Fruit fly (Drosophila melanogaster) whole organism, embryonic: Measurements from ENCODE around the gene neur.
A peak's percentile ranks its signal among the peaks of the same experiment; 100 is the strongest.

ENCODE experiments used
- Atf6 ChIP-seq: fragments of 200-800 bp; sonication (Bioruptor generic); IDR thresholded peaks from 2 replicates; pipeline ENCODE4 v1.3.6; 2022; ENCODE audit warnings: missing biosample characterization, missing genetic modification characterization
- CG10267 ChIP-seq: fragments of 200-800 bp; sonication (Bioruptor generic); optimal IDR thresholded peaks from 2 replicates; lab custom pipeline; 2018; ENCODE audit warnings: missing biosample characterization, mild to moderate bottlenecking, missing genetic modification characterization, moderate library complexity
- CG10366 ChIP-seq: fragments of 200-800 bp; sonication (Bioruptor generic); IDR thresholded peaks from 2 replicates; pipeline ENCODE4 v1.3.6; 2022; ENCODE audit warnings: missing biosample characterization, missing genetic modification characterization
- CG11093 ChIP-seq: fragments of 200-800 bp; sonication (Bioruptor generic); IDR thresholded peaks from 3 replicates; pipeline ENCODE4 v1.3.6; 2022; ENCODE audit warnings: missing biosample characterization, missing genetic modification characterization
- CG12155 ChIP-seq: fragments of 200-800 bp; sonication (Bioruptor generic); optimal IDR thresholded peaks from 3 replicates; lab custom pipeline; 2016; ENCODE audit warnings: missing biosample characterization, missing genetic modification characterization
- CG12942 ChIP-seq: fragments of 200-800 bp; sonication (Bioruptor generic); optimal IDR thresholded peaks from 3 replicates; lab custom pipeline; 2016; ENCODE audit warnings: missing biosample characterization, missing genetic modification characterization
- CG13123 ChIP-seq: fragments of 200-800 bp; sonication (Bioruptor generic); optimal IDR thresholded peaks from 2 replicates; lab custom pipeline; 2016; ENCODE audit warnings: missing biosample characterization, missing genetic modification characterization
- CG13287 ChIP-seq: fragments of 200-800 bp; sonication (Bioruptor generic); IDR thresholded peaks from 2 replicates; pipeline ENCODE4 v1.3.6; 2022; ENCODE audit warnings: missing biosample characterization, missing genetic modification characterization; ENCODE audit not compliant: partially characterized antibody
- CG13894 ChIP-seq: fragments of 200-800 bp; sonication (Bioruptor generic); optimal IDR thresholded peaks from 3 replicates; lab custom pipeline; 2018; ENCODE audit warnings: missing biosample characterization, mild to moderate bottlenecking, missing genetic modification characterization, moderate library complexity
- CG1603 ChIP-seq: fragments of 200-800 bp; sonication (Bioruptor generic); optimal IDR thresholded peaks from 2 replicates; lab custom pipeline; 2019; ENCODE audit warnings: missing biosample characterization, mild to moderate bottlenecking, missing genetic modification characterization, moderate library complexity
- CG2120 ChIP-seq: fragments of 200-800 bp; sonication (Bioruptor generic); optimal IDR thresholded peaks from 3 replicates; lab custom pipeline; 2016; ENCODE audit warnings: missing biosample characterization, missing genetic modification characterization
- CG2129 ChIP-seq: fragments of 200-800 bp; sonication (Bioruptor generic); IDR thresholded peaks from 2 replicates; pipeline ENCODE4 v1.3.6; 2022; ENCODE audit warnings: missing biosample characterization, missing genetic modification characterization; ENCODE audit not compliant: partially characterized antibody
- CG32772 ChIP-seq: fragments of 200-800 bp; sonication (Bioruptor generic); IDR thresholded peaks from 2 replicates; pipeline ENCODE4 v1.3.6; 2022; ENCODE audit warnings: missing biosample characterization, missing genetic modification characterization
- CG33557 ChIP-seq: fragments of 200-800 bp; sonication (Bioruptor generic); optimal IDR thresholded peaks from 2 replicates; lab custom pipeline; 2019; ENCODE audit warnings: missing biosample characterization, mild to moderate bottlenecking, missing genetic modification characterization, moderate library complexity
- CG3726 ChIP-seq: fragments of 200-800 bp; sonication (Bioruptor generic); IDR thresholded peaks from 3 replicates; pipeline ENCODE4, ENCODE4 v1.3.6; 2022; ENCODE audit warnings: missing biosample characterization, missing genetic modification characterization
- CG42726 ChIP-seq: fragments of 200-800 bp; sonication (Bioruptor generic); IDR thresholded peaks from 2 replicates; pipeline ENCODE4 v1.3.6; 2022; ENCODE audit warnings: missing biosample characterization, missing genetic modification characterization; ENCODE audit not compliant: partially characterized antibody
- CG4707 ChIP-seq: fragments of 200-800 bp; sonication (Bioruptor generic); optimal IDR thresholded peaks from 2 replicates; lab custom pipeline; 2018; ENCODE audit warnings: missing biosample characterization, mild to moderate bottlenecking, missing genetic modification characterization, moderate library complexity
- CG4820 ChIP-seq: fragments of 200-800 bp; sonication (Bioruptor generic); optimal IDR thresholded peaks from 3 replicates; lab custom pipeline; 2016; ENCODE audit warnings: missing biosample characterization, missing genetic modification characterization
- CG5953 ChIP-seq: fragments of 200-800 bp; sonication (Bioruptor generic); IDR thresholded peaks from 2 replicates; pipeline ENCODE4 v1.3.6; 2022; ENCODE audit warnings: missing biosample characterization, missing genetic modification characterization
- CG6654 ChIP-seq: fragments of 200-800 bp; sonication (Bioruptor generic); optimal IDR thresholded peaks from 2 replicates; lab custom pipeline; 2017; ENCODE audit warnings: missing biosample characterization, mild to moderate bottlenecking, missing genetic modification characterization
- CG6765 ChIP-seq: fragments of 200-800 bp; sonication (Bioruptor generic); optimal IDR thresholded peaks from 3 replicates; lab custom pipeline; 2017; ENCODE audit warnings: missing biosample characterization, mild to moderate bottlenecking, missing genetic modification characterization
- CG6813 ChIP-seq: fragments of 200-800 bp; sonication (Bioruptor generic); optimal IDR thresholded peaks from 2 replicates; lab custom pipeline; 2017; ENCODE audit warnings: missing biosample characterization, missing genetic modification characterization, mild to moderate bottlenecking, moderate library complexity, missing genetic modification reagents
- CG7963 ChIP-seq: fragments of 200-800 bp; sonication (Bioruptor generic); IDR thresholded peaks from 3 replicates; pipeline ENCODE4 v1.3.6; 2022; ENCODE audit warnings: missing biosample characterization, missing genetic modification characterization; ENCODE audit not compliant: partially characterized antibody
- CG9727 ChIP-seq: fragments of 200-800 bp; sonication (Bioruptor generic); optimal IDR thresholded peaks from 3 replicates; lab custom pipeline; 2017; ENCODE audit warnings: missing biosample characterization, mild to moderate bottlenecking, missing genetic modification characterization
- D19A ChIP-seq: fragments of 200-800 bp; optimal IDR thresholded peaks from 3 replicates; lab custom pipeline; 2019; ENCODE audit warnings: missing biosample characterization, mild to moderate bottlenecking, missing genetic modification characterization, moderate library complexity
- Dad ChIP-seq: fragments of 200-800 bp; sonication (Bioruptor generic); optimal IDR thresholded peaks from 3 replicates; lab custom pipeline; 2016; ENCODE audit warnings: missing biosample characterization, missing genetic modification characterization
- HLH3B ChIP-seq: fragments of 200-800 bp; sonication (Bioruptor generic); IDR thresholded peaks from 2 replicates; pipeline ENCODE4 v1.3.6; 2022; ENCODE audit warnings: missing biosample characterization, missing genetic modification characterization
- Hr51 ChIP-seq, 2 experiments: fragments of 200-800 bp; sonication (Bioruptor generic); optimal IDR thresholded peaks; 2 replicates in 1 of 2; 3 replicates in 1 of 2; lab custom pipeline; 2016 to 2018; ENCODE audit warnings: missing biosample characterization in 2 of 2, missing genetic modification characterization in 2 of 2, mild to moderate bottlenecking in 1 of 2, moderate library complexity in 1 of 2
- Jarid2 ChIP-seq: fragments of 200-800 bp; sonication (Bioruptor generic); optimal IDR thresholded peaks from 3 replicates; lab custom pipeline; 2017; ENCODE audit warnings: mild to moderate bottlenecking, missing biosample characterization, missing genetic modification reagents, missing genetic modification characterization
- MESR4 ChIP-seq: fragments of 200-800 bp; sonication (Bioruptor generic); optimal IDR thresholded peaks from 2 replicates; lab custom pipeline; 2018; ENCODE audit warnings: missing biosample characterization, mild to moderate bottlenecking, missing genetic modification characterization, moderate library complexity
- Vsx1 ChIP-seq: fragments of 200-800 bp; sonication (Bioruptor generic); optimal IDR thresholded peaks from 2 replicates; lab custom pipeline; 2017; ENCODE audit warnings: missing biosample characterization, mild to moderate bottlenecking, missing genetic modification characterization, missing genetic modification reagents
- ab ChIP-seq: fragments of 200-800 bp; sonication (Bioruptor generic); optimal IDR thresholded peaks from 2 replicates; lab custom pipeline; 2016; ENCODE audit warnings: missing biosample characterization, missing genetic modification characterization
- al ChIP-seq: fragments of 200-800 bp; sonication (Bioruptor generic); IDR thresholded peaks from 2 replicates; pipeline ENCODE4 v1.3.6; 2022; ENCODE audit warnings: missing biosample characterization, missing genetic modification characterization
- bab2 ChIP-seq: fragments of 200-800 bp; sonication (Bioruptor generic); optimal IDR thresholded peaks from 2 replicates; lab custom pipeline; 2016; ENCODE audit warnings: missing biosample characterization, missing genetic modification characterization
- bbx ChIP-seq: fragments of 200-800 bp; sonication (Bioruptor generic); IDR thresholded peaks from 2 replicates; pipeline ENCODE4 v1.3.6; 2022; ENCODE audit warnings: missing biosample characterization, missing genetic modification characterization; ENCODE audit not compliant: partially characterized antibody
- cas ChIP-seq: fragments of 200-800 bp; sonication (Bioruptor generic); IDR thresholded peaks from 2 replicates; pipeline ENCODE4 v1.3.6; 2022; ENCODE audit warnings: missing biosample characterization, missing genetic modification characterization
- cato ChIP-seq: fragments of 200-800 bp; sonication (Bioruptor generic); optimal IDR thresholded peaks from 2 replicates; lab custom pipeline; 2016; ENCODE audit warnings: missing biosample characterization, missing genetic modification characterization, borderline replicate concordance
- chinmo ChIP-seq: fragments of 200-800 bp; sonication (Bioruptor generic); IDR thresholded peaks from 4 replicates; pipeline ENCODE4 v1.3.6; 2022; ENCODE audit warnings: missing biosample characterization, missing genetic modification characterization; ENCODE audit not compliant: partially characterized antibody
- croc ChIP-seq: fragments of 200-800 bp; sonication (Bioruptor generic); conservative IDR thresholded peaks from 3 replicates; pipeline ENCODE4 v1.3.6; 2022; ENCODE audit warnings: missing biosample characterization, missing genetic modification characterization
- crol ChIP-seq: fragments of 200-800 bp; sonication (Bioruptor generic); IDR thresholded peaks from 2 replicates; pipeline ENCODE4 v1.3.6; 2022; ENCODE audit warnings: missing biosample characterization, missing genetic modification characterization
- ems ChIP-seq: fragments of 200-800 bp; sonication (Bioruptor generic); optimal IDR thresholded peaks from 3 replicates; lab custom pipeline; 2016; ENCODE audit warnings: missing biosample characterization, missing genetic modification characterization
- eve ChIP-seq, 2 experiments: fragments of >200 bp; optimal IDR thresholded peaks; 2 replicates each; lab custom pipeline; 2017; ENCODE audit warnings: missing biosample characterization in 2 of 2, missing genetic modification characterization in 2 of 2
- hth ChIP-seq: fragments of >200 bp; optimal IDR thresholded peaks from 2 replicates; lab custom pipeline; 2017; ENCODE audit warnings: inconsistent platforms
- ind ChIP-seq: fragments of 200-800 bp; sonication (Bioruptor generic); optimal IDR thresholded peaks from 3 replicates; lab custom pipeline; 2016; ENCODE audit warnings: missing biosample characterization, missing genetic modification characterization
- jigr1 ChIP-seq: fragments of 200-800 bp; sonication (Bioruptor generic); IDR thresholded peaks from 3 replicates; pipeline ENCODE4 v1.3.6; 2022; ENCODE audit warnings: missing biosample characterization, missing genetic modification characterization
- jing ChIP-seq: fragments of 200-800 bp; sonication (Bioruptor generic); optimal IDR thresholded peaks from 2 replicates; lab custom pipeline; 2018; ENCODE audit warnings: missing biosample characterization, mild to moderate bottlenecking, missing genetic modification characterization
- mld ChIP-seq: fragments of 200-800 bp; sonication (Bioruptor generic); IDR thresholded peaks from 3 replicates; pipeline ENCODE4 v1.3.6; 2022; ENCODE audit warnings: missing biosample characterization, missing genetic modification characterization; ENCODE audit not compliant: partially characterized antibody
- peb ChIP-seq: fragments of 200-800 bp; sonication (Bioruptor generic); IDR thresholded peaks from 2 replicates; pipeline ENCODE4 v1.3.6; 2022; ENCODE audit warnings: missing biosample characterization, missing genetic modification characterization
- sug ChIP-seq: fragments of 200-800 bp; optimal IDR thresholded peaks from 2 replicates; lab custom pipeline; 2019; ENCODE audit warnings: missing biosample characterization, mild to moderate bottlenecking, missing genetic modification characterization, moderate library complexity
- toy ChIP-seq: fragments of 200-800 bp; sonication (Bioruptor generic); IDR thresholded peaks from 2 replicates; pipeline ENCODE4 v1.3.6; 2022; ENCODE audit warnings: missing biosample characterization, missing genetic modification characterization
- wor ChIP-seq: fragments of 200-800 bp; sonication (Bioruptor generic); IDR thresholded peaks from 2 replicates; pipeline ENCODE4 v1.3.6; 2022; ENCODE audit warnings: missing biosample characterization, missing genetic modification characterization

The neur gene

dm6 chr3R:8978768-8979167 is 60.5 kb downstream of the neur start (continued):
- TF ChIP-seq chinmo (GFP tag; lab: Robert Waterston, UW) (no peak), CG32772 (GFP tag; lab: Robert Waterston, UW) (peak; percentile 16; the same call in 1 of the 2 replicates), mld (no peak), peb (GFP tag; lab: Robert Waterston, UW) (no peak), CG12155 (GFP tag; lab: Kevin White, UChicago) (no peak), ems (GFP tag; lab: Kevin White, UChicago) (no peak), CG4820 (GFP tag; lab: Kevin White, UChicago) (no peak), CG6765 (GFP tag; lab: Kevin White, UChicago) (no peak), CG13287 (no peak), Hr51 (GFP tag; optimal IDR thresholded peaks at IDR 0.05; lab: Kevin White, UChicago) (peak in 1 of 2 experiments; percentile 44), CG7963 (GFP tag; lab: Robert Waterston, UW) (no peak), bab2 (GFP tag; lab: Kevin White, UChicago) (no peak), sug (no peak), crol (GFP tag; lab: Robert Waterston, UW) (no peak), toy (GFP tag; lab: Robert Waterston, UW) (no peak), D19A (tag; lab: Kevin White, UChicago) (peak; percentile 82), CG42726 (GFP tag; lab: Robert Waterston, UW) (no peak), al (GFP tag; lab: Robert Waterston, UW) (no peak), CG3726 (GFP tag; lab: Robert Waterston, UW) (no peak), bbx (GFP tag; lab: Robert Waterston, UW) (no peak), ab (no peak), croc (GFP tag; lab: Robert Waterston, UW) (peak; percentile 19; the same call in 1 of the 3 replicates), eve (GFP tag; optimal IDR thresholded peaks at IDR 0.05; lab: Kevin White, UChicago) (peak in 1 of 2 experiments; percentile 20), CG11093 (0 out of 3 replicates have a peak, but pooled peaks have one; percentile 50), ind (no peak), CG10267 (tag; lab: Kevin White, UChicago) (peak; percentile 35), CG13123 (GFP tag; lab: Kevin White, UChicago) (peak; percentile 8), Atf6 (GFP tag; lab: Robert Waterston, UW) (no peak), cato (GFP tag; lab: Kevin White, UChicago) (no peak), Jarid2 (GFP tag; lab: Kevin White, UChicago) (no peak), CG10366 (GFP tag; lab: Robert Waterston, UW) (peak; percentile 49; the same call in 1 of the 2 replicates), jing (GFP tag; lab: Kevin White, UChicago) (no peak), hth (lab: Kevin White, UChicago) (no peak), Vsx1 (GFP tag; lab: Kevin White, UChicago) (no peak), CG1603 (no peak), HLH3B (GFP tag; lab: Robert Waterston, UW) (peak; percentile 71), CG2120 (GFP tag; lab: Kevin White, UChicago) (no peak), CG6813 (GFP tag; lab: Kevin White, UChicago) (no peak), cas (GFP tag; lab: Robert Waterston, UW) (no peak), CG33557 (no peak), CG2129 (GFP tag; lab: Robert Waterston, UW) (no peak), CG6654 (GFP tag; lab: Kevin White, UChicago) (no peak), CG9727 (GFP tag; lab: Kevin White, UChicago) (no peak), MESR4 (GFP tag; lab: Kevin White, UChicago) (no peak), CG13894 (tag; lab: Kevin White, UChicago) (no peak), CG5953 (GFP tag; lab: Robert Waterston, UW) (0 out of 2 replicates have a peak, but pooled peaks have one; percentile 37), CG4707 (GFP tag; lab: Kevin White, UChicago) (peak; percentile 8), Dad (GFP tag; lab: Kevin White, UChicago) (no peak), jigr1 (GFP tag; lab: Robert Waterston, UW) (no peak), wor (GFP tag; lab: Robert Waterston, UW) (peak; percentile 46), CG12942 (GFP tag; lab: Kevin White, UChicago) (no peak)
